Fruit fly (Drosophila melanogaster) S2 (cell line): ENCODE results near the gene CG4822.

Source experiments
- CG8478 ChIP-seq: fragments of >200 bp; optimal IDR thresholded peaks from 2 replicates; lab custom pipeline; 2018
- CTCF ChIP-seq, 2 experiments: fragments of >200 bp; optimal IDR thresholded peaks; 2 replicates each; lab custom pipeline; 2018

Gene CG4822

DNA sequence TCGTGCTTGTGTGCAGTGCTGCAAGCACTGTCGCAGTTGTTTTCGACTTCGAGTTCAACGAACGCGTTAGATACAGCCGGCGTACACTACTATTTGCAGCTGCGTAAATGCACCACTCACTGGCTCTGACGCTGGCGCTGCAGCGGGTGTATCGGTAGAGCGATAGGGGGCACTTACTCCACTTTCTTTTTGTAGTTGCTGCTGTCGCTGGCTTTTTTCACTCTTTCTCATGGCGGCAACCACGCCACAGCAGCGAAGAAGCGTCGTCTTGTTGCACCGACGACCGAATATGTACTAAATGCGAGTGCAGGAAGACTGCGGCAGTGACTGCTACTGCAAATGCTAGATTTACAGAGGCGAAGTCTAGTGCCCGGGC, at the start of gene CG4822:
Gene CG4822 (minus strand): TSS at position 299 of the 376 bp plus-strand sequence.
- TF ChIP-seq CG8478 (lab: Kevin White, UChicago), result no peak
- TF ChIP-seq CTCF (optimal IDR thresholded peaks at IDR 0.05; lab: Kevin White, UChicago), result no peak

DNA sequence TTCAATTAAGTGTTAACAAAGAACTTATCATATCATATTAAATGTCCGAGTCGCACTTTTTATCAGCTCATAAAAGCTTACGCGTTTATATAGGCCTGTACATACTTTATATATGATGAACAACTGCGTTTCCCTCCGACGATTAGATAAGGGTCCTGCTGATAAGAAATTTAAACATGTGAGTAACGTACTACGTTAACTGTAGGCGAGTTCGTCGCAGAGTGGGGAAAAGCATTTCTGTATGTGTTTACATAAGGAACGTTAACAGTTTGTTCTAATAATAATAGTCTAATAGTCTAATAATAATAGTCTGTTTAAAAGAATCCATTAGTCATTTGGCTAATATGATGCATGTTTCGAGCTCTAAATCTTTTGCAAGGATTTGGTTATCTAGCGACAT, 48.8 kb upstream of the CG4822 start:
- no peak for TF ChIP-seq CTCF (optimal IDR thresholded peaks at IDR 0.05; lab: Kevin White, UChicago)
- no peak for TF ChIP-seq CG8478 (lab: Kevin White, UChicago)

dm6 chr2L:168270-168901, 46.8 kb upstream of the CG4822 start:
- TF ChIP-seq CTCF (optimal IDR thresholded peaks at IDR 0.05; lab: Kevin White, UChicago), result no peak
- TF ChIP-seq CG8478 (lab: Kevin White, UChicago), result no peak

dm6 chr2L:166115-167069, 44.8 kb upstream of the CG4822 start:
- TF ChIP-seq CTCF (optimal IDR thresholded peaks at IDR 0.05; lab: Kevin White, UChicago) (no peak), CG8478 (lab: Kevin White, UChicago) (no peak)

DNA sequence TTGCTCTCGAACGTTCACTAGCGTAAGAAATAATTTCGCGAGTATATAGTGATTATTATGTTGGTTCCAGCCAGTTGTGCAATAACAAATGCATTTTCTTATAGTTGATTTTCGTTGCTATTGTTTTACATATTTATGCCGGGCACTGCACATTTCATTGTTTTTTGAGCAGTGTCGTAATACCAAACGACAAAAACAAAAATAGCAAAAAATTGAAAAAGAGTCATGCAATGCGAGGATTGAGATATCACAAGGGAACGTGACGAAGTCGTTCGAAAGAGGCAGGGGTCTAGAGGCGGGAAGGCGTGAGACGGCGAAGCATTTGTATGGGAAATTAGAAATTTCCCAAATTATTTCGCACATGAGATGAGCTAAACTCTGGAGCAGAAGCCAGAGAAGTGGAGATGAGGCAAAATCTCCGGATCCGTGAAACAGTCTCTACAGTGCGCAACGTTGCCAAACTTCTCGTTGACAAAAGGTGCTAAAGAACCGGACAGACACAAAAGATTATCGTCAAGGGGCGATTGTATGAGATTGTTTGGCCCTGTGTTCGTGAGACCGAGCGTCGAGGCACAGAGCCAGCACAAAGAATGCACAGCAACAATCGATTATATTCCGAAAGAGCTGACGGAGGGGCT, 43.8 kb upstream of the CG4822 start:
- TF ChIP-seq CTCF (optimal IDR thresholded peaks at IDR 0.05; lab: Kevin White, UChicago) (no peak), CG8478 (lab: Kevin White, UChicago) (no peak)

DNA sequence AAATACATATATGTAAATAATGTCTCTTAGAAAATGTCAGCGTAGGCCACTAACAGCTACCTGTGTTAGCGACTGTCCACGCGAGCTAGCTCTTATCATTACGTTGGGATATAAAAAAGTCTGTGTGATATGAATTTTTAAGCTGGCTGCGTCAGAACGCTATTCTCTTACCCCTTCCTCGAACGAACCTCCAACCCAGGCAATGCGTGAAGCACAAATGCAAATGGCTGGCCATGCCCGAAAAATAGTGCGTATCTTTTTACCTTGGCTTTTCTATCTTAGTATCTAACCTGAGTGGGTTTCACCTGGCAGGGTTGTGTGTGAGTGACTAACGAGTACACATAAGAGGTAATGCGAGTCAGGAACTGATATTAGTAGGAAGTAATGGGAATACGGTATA, 41.7 kb upstream of the CG4822 start:
- TF ChIP-seq CTCF (optimal IDR thresholded peaks at IDR 0.05; lab: Kevin White, UChicago), result no peak
- no peak for TF ChIP-seq CG8478 (lab: Kevin White, UChicago)

DNA sequence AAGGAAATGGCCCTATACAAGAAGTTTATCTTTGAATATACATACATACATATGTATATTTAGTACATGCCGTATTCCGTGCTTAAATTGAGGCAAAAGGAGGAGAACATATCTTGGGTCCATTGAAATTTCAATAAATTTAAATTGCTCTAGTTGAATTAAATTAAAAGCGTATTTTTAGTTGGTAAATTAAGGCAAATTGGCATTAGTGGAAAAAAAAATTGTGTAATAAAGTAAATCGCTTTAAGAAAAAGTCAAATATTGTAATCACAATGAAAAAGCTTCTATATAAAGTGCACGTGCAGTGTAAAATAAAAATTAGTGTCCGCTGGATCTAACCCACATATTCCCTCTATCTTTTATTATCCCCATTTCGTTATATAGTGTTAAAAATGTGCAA, 40.7 kb upstream of the CG4822 start:
- no peak for TF ChIP-seq CTCF (optimal IDR thresholded peaks at IDR 0.05; lab: Kevin White, UChicago)
- TF ChIP-seq CG8478 (lab: Kevin White, UChicago), result no peak

dm6 chr2L:161453-162175, 40.1 kb upstream of the CG4822 start:
- TF ChIP-seq CG8478 (lab: Kevin White, UChicago) (no peak), CTCF (optimal IDR thresholded peaks at IDR 0.05; lab: Kevin White, UChicago) (no peak)

DNA sequence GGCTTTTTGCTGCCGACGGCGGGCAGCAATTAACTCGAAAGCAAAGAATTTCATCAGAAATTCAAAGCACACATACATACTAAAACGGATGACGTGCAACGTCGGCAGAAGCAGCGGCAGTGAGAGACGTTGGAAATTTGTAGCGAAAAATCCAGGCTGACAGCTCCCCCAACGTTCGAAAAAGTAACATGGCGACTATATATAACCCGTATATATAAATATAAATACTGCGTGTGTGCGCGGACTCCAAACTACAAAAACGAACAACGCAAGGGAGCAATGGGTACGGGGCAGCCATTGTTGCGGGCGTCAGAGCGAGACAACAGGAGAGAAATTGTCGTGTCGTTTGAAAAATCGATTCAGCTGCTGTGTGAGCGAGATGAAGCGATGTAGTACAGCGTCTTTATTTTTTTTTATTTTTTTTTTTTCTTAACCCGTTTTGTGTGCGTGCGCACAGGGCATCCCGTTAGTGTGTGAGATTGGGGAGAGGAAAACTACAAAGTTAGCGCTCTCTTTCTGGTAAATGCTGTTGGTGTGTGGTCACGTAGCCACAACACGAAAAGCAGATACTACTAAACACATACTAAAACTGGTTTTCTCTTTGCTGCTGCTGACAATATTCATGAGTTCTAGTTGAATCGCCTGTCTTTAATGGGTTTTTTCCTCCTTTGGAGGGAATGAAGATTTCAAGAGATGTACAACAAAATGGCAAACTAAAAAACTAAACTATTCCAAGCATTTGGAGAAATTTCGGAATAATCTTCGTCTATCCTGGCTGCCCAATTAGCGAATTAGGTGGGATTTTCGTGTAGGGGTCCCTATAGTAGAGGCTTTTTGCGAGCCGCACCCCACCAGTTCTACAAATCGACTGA, 39.3 kb upstream of the CG4822 start:
- TF ChIP-seq CG8478 (lab: Kevin White, UChicago) (peak; percentile 29), CTCF (optimal IDR thresholded peaks at IDR 0.05; lab: Kevin White, UChicago) (no peak)

- TF ChIP-seq CTCF (optimal IDR thresholded peaks at IDR 0.05; lab: Kevin White, UChicago) (peak in 1 of 2 experiments; percentile 5), CG8478 (lab: Kevin White, UChicago) (no peak)
Observed at dm6 chr2L:158649-159257, 37.2 kb upstream of the CG4822 start, which contains the start of the genes CG33635 and spen. Gene CG33635, minus strand, starts transcription at chr2L:158664. Gene spen, plus strand, starts transcription at chr2L:159032.

dm6 chr2L:155994-156393, 34.4 kb upstream of the CG4822 start, which contains the start of gene CG3436:
Gene CG3436, plus strand, starts transcription at chr2L:156029.
- TF ChIP-seq CG8478 (lab: Kevin White, UChicago) (no peak), CTCF (optimal IDR thresholded peaks at IDR 0.05; lab: Kevin White, UChicago) (no peak)

dm6 chr2L:155215-155712, 33.7 kb upstream of the CG4822 start, which contains the start of gene Pus10:
Gene Pus10, minus strand, starts transcription at chr2L:155305.
- no peak for TF ChIP-seq CG8478 (lab: Kevin White, UChicago)
- TF ChIP-seq CTCF (optimal IDR thresholded peaks at IDR 0.05; lab: Kevin White, UChicago), result no peak
